Fruit fly (Drosophila melanogaster) whole organism, prepupa: ENCODE data around the gene CG6696.

Experiments
- Blimp-1 ChIP-seq: fragments of 200-800 bp; sonication (Bioruptor generic); optimal IDR thresholded peaks from 3 replicates; lab custom pipeline; 2017; ENCODE audit warnings: missing biosample characterization, missing genetic modification characterization, mild to moderate bottlenecking, moderate library complexity, missing genetic modification reagents
- Hr39 ChIP-seq: fragments of 200-800 bp; sonication (Bioruptor generic); optimal IDR thresholded peaks from 2 replicates; lab custom pipeline; 2016; ENCODE audit warnings: missing biosample characterization, missing genetic modification characterization
- Lpt ChIP-seq: fragments of 200-800 bp; sonication (Bioruptor generic); optimal IDR thresholded peaks from 3 replicates; lab custom pipeline; 2016; ENCODE audit warnings: missing biosample characterization, missing genetic modification characterization
- achi ChIP-seq: fragments of 200-800 bp; sonication (Bioruptor generic); optimal IDR thresholded peaks from 3 replicates; lab custom pipeline; 2016; ENCODE audit warnings: missing biosample characterization, missing genetic modification characterization
- cyc ChIP-seq: fragments of 200-800 bp; sonication (Bioruptor generic); optimal IDR thresholded peaks from 3 replicates; lab custom pipeline; 2016; ENCODE audit warnings: missing biosample characterization, missing genetic modification characterization

- TF ChIP-seq cyc (no peak), Lpt (GFP tag; lab: Kevin White, UChicago) (no peak), achi (GFP tag; lab: Kevin White, UChicago) (no peak), Hr39 (GFP tag; lab: Kevin White, UChicago) (no peak), Blimp-1 (GFP tag; lab: Kevin White, UChicago) (no peak)
Measured at dm6 chrX:18621649-18622346, 40.2 kb downstream of the CG6696 start.
